Worm (Caenorhabditis elegans) whole organism, L1 larva: Measurements from ENCODE around the gene Y15E3A.5.

Experiments used
- ama-1 ChIP-seq: fragments of 150-350 bp; optimal IDR thresholded peaks from 2 replicates; lab custom pipeline; 2014
- elt-2 ChIP-seq: sonication (generic microtip); optimal IDR thresholded peaks from 2 replicates; lab custom pipeline; 2016; ENCODE audit warnings: missing genetic modification characterization, mild to moderate bottlenecking, inconsistent platforms, missing compliant biosample characterization, missing genetic modification reagents
- irx-1 ChIP-seq: sonication (generic microtip); optimal IDR thresholded peaks from 2 replicates; lab custom pipeline; 2016; ENCODE audit warnings: missing genetic modification characterization, missing compliant biosample characterization
- nhr-12 ChIP-seq: sonication (generic microtip); optimal IDR thresholded peaks from 2 replicates; lab custom pipeline; 2017; ENCODE audit warnings: missing biosample characterization, missing genetic modification characterization
- nhr-237 ChIP-seq: fragments of 150-350 bp; optimal IDR thresholded peaks from 2 replicates; lab custom pipeline; 2014; ENCODE audit warnings: missing biosample characterization, missing genetic modification characterization
- nhr-28 ChIP-seq: fragments of 150-350 bp; optimal IDR thresholded peaks from 2 replicates; lab custom pipeline; 2014; ENCODE audit warnings: missing biosample characterization, missing genetic modification characterization
- nhr-77 ChIP-seq: fragments of 150-350 bp; optimal IDR thresholded peaks from 2 replicates; lab custom pipeline; 2014; ENCODE audit warnings: missing biosample characterization, missing genetic modification characterization
- pqm-1 ChIP-seq: sonication (generic microtip); optimal IDR thresholded peaks from 3 replicates; lab custom pipeline; 2017; ENCODE audit warnings: missing biosample characterization, missing genetic modification characterization
- tbx-2 ChIP-seq: sonication (generic microtip); optimal IDR thresholded peaks from 2 replicates; lab custom pipeline; 2016; ENCODE audit warnings: missing genetic modification characterization, missing compliant biosample characterization
- unc-62 ChIP-seq: fragments of 150-350 bp; optimal IDR thresholded peaks from 2 replicates; lab custom pipeline; 2014; ENCODE audit warnings: missing biosample characterization, missing genetic modification reagents, missing genetic modification characterization

ce11 chrX:15385379-15385778 lies 45.0 kb downstream of the Y15E3A.5 start:
- TF ChIP-seq nhr-12 (tag; lab: Kevin White, UChicago) (no peak), elt-2 (tag; lab: Kevin White, UChicago) (no peak), unc-62 (GFP tag; lab: Kevin White, UChicago) (no peak), ama-1 (no peak), irx-1 (tag; lab: Kevin White, UChicago) (no peak), nhr-237 (tag; lab: Kevin White, UChicago) (no peak), nhr-77 (tag; lab: Kevin White, UChicago) (no peak), pqm-1 (tag; lab: Kevin White, UChicago) (no peak), tbx-2 (tag; lab: Kevin White, UChicago) (no peak), nhr-28 (no peak)
